Worm (Caenorhabditis elegans) whole organism, L4 larva: ENCODE data around the gene mtm-6.

Experiments used
- D1046.2 ChIP-seq: fragments of 200-800 bp; sonication (Bioruptor generic); IDR thresholded peaks from 2 replicates; pipeline ENCODE4 v1.3.6; 2022; ENCODE audit warnings: missing genetic modification characterization, missing compliant biosample characterization
- F37D6.2 ChIP-seq: sonication (generic microtip); optimal IDR thresholded peaks from 2 replicates; lab custom pipeline; 2016; ENCODE audit warnings: mild to moderate bottlenecking, missing genetic modification characterization, missing compliant biosample characterization
- F44E2.7 ChIP-seq: fragments of 200-800 bp; sonication (Bioruptor generic); IDR thresholded peaks from 2 replicates; pipeline ENCODE4 v2.1.2; 2022; ENCODE audit warnings: missing genetic modification characterization, missing compliant biosample characterization
- F49E8.2 ChIP-seq: sonication (generic microtip); optimal IDR thresholded peaks from 2 replicates; lab custom pipeline; 2016; ENCODE audit warnings: missing compliant biosample characterization, mild to moderate bottlenecking, missing genetic modification characterization, borderline replicate concordance
- T20F7.1 ChIP-seq: fragments of 200-800 bp; sonication (Bioruptor generic); optimal IDR thresholded peaks from 2 replicates; lab custom pipeline; 2018; ENCODE audit warnings: mild to moderate bottlenecking, missing genetic modification characterization, missing compliant biosample characterization
- Y48G9A.11 ChIP-seq: fragments of 200-800 bp; sonication (Bioruptor generic); IDR thresholded peaks from 2 replicates; pipeline ENCODE4 v1.3.6; 2022; ENCODE audit warnings: missing genetic modification reagents, missing genetic modification characterization, missing compliant biosample characterization
- ZK337.2 ChIP-seq: fragments of 200-800 bp; sonication (Bioruptor generic); IDR thresholded peaks from 2 replicates; pipeline ENCODE4 v1.3.6; 2022; ENCODE audit warnings: missing genetic modification reagents, missing genetic modification characterization, missing compliant biosample characterization
- ZK546.5 ChIP-seq, 2 experiments: sonication (generic microtip); optimal IDR thresholded peaks; 2 replicates each; lab custom pipeline; 2017; ENCODE audit warnings: missing biosample characterization in 2 of 2, missing genetic modification characterization in 2 of 2
- ama-1 ChIP-seq: fragments of 150-350 bp; optimal IDR thresholded peaks from 2 replicates; lab custom pipeline; 2014; ENCODE audit warnings: inconsistent platforms, mixed read lengths
- arid-1 ChIP-seq: fragments of 200-800 bp; sonication (Bioruptor generic); conservative IDR thresholded peaks from 2 replicates; pipeline ENCODE4 v1.3.6; 2022; ENCODE audit warnings: missing genetic modification reagents, missing genetic modification characterization, missing compliant biosample characterization
- ceh-28 ChIP-seq: fragments of 150-350 bp; optimal IDR thresholded peaks from 2 replicates; lab custom pipeline; 2014; ENCODE audit warnings: missing biosample characterization, missing genetic modification reagents, missing genetic modification characterization
- ceh-32 ChIP-seq: sonication (generic microtip); optimal IDR thresholded peaks from 2 replicates; lab custom pipeline; 2016; ENCODE audit warnings: mild to moderate bottlenecking, missing genetic modification characterization, missing compliant biosample characterization; ENCODE audit not compliant: poor library complexity
- ceh-44 ChIP-seq: fragments of 200-800 bp; sonication (Bioruptor generic); IDR thresholded peaks from 2 replicates; pipeline ENCODE4 v1.3.6; 2022; ENCODE audit warnings: missing genetic modification reagents, missing genetic modification characterization, missing compliant biosample characterization
- cey-2 ChIP-seq: sonication (generic microtip); optimal IDR thresholded peaks from 3 replicates; lab custom pipeline; 2017; ENCODE audit warnings: missing genetic modification characterization, mild to moderate bottlenecking, missing compliant biosample characterization, antibody characterized with exemption, borderline replicate concordance; ENCODE audit not compliant: insufficient read depth
- ctbp-1 ChIP-seq: fragments of 200-800 bp; sonication (Bioruptor generic); IDR thresholded peaks from 2 replicates; pipeline ENCODE4 v1.3.6; 2022; ENCODE audit warnings: missing genetic modification reagents, missing genetic modification characterization, missing compliant biosample characterization
- daf-12 ChIP-seq: fragments of 150-350 bp; optimal IDR thresholded peaks from 2 replicates; lab custom pipeline; 2014; ENCODE audit warnings: missing biosample characterization, missing genetic modification reagents, missing genetic modification characterization
- daf-16 ChIP-seq, 3 experiments: sonication (generic microtip); optimal IDR thresholded peaks; 2 replicates each; lab custom pipeline; 2016 to 2017; ENCODE audit warnings: missing genetic modification characterization in 3 of 3, missing genetic modification reagents in 3 of 3, mild to moderate bottlenecking in 2 of 3, missing compliant biosample characterization in 2 of 3, missing biosample characterization in 1 of 3, moderate library complexity in 1 of 3
- dmd-6 ChIP-seq: fragments of 200-800 bp; sonication (Bioruptor generic); IDR thresholded peaks from 2 replicates; pipeline ENCODE4 v1.3.6; 2022; ENCODE audit warnings: missing genetic modification reagents, missing genetic modification characterization, missing compliant biosample characterization
- dmd-8 ChIP-seq: fragments of 200-800 bp; sonication (Bioruptor generic); IDR thresholded peaks from 2 replicates; pipeline ENCODE4 v1.3.6; 2022; ENCODE audit warnings: missing genetic modification characterization, missing compliant biosample characterization
- duxl-1 ChIP-seq: sonication (generic microtip); optimal IDR thresholded peaks from 2 replicates; lab custom pipeline; 2016; ENCODE audit warnings: mild to moderate bottlenecking, missing genetic modification characterization, moderate library complexity, missing compliant biosample characterization; ENCODE audit not compliant: poor library complexity
- dve-1 ChIP-seq: sonication (generic microtip); optimal IDR thresholded peaks from 2 replicates; lab custom pipeline; 2017; ENCODE audit warnings: antibody characterized with exemption, mild to moderate bottlenecking, missing genetic modification characterization, missing compliant biosample characterization; ENCODE audit not compliant: insufficient read depth
- fkh-10 ChIP-seq: fragments of 150-350 bp; optimal IDR thresholded peaks from 2 replicates; lab custom pipeline; 2014; ENCODE audit warnings: missing biosample characterization, missing genetic modification reagents, missing genetic modification characterization
- fos-1 ChIP-seq: fragments of 150-350 bp; optimal IDR thresholded peaks from 2 replicates; lab custom pipeline; 2014; ENCODE audit warnings: missing biosample characterization, missing genetic modification characterization
- hlh-30 ChIP-seq: sonication (generic microtip); optimal IDR thresholded peaks from 2 replicates; lab custom pipeline; 2017; ENCODE audit warnings: antibody characterized with exemption, mild to moderate bottlenecking, missing genetic modification characterization, missing compliant biosample characterization; ENCODE audit not compliant: insufficient read depth
- jun-1 ChIP-seq: fragments of 150-350 bp; optimal IDR thresholded peaks from 2 replicates; lab custom pipeline; 2014; ENCODE audit warnings: missing biosample characterization, missing genetic modification reagents, missing genetic modification characterization
- lim-7 ChIP-seq: fragments of 200-800 bp; sonication (Bioruptor generic); IDR thresholded peaks from 2 replicates; pipeline ENCODE4 v1.3.6; 2022; ENCODE audit warnings: missing genetic modification characterization, missing compliant biosample characterization
- lin-38 ChIP-seq: fragments of 200-800 bp; sonication (Bioruptor generic); IDR thresholded peaks from 2 replicates; pipeline ENCODE4 v1.3.6; 2022; ENCODE audit warnings: missing genetic modification reagents, missing genetic modification characterization, missing compliant biosample characterization
- lin-39 ChIP-seq: fragments of 150-350 bp; optimal IDR thresholded peaks from 2 replicates; lab custom pipeline; 2014; ENCODE audit warnings: missing biosample characterization, missing genetic modification reagents, missing genetic modification characterization
- madf-5 ChIP-seq, 2 experiments: fragments of 200-800 bp; sonication (Bioruptor generic); IDR thresholded peaks; 2 replicates each; pipeline ENCODE4 v1.3.6; 2022; ENCODE audit warnings: missing compliant biosample characterization in 2 of 2, missing genetic modification characterization in 2 of 2
- madf-9 ChIP-seq: fragments of 200-800 bp; sonication (Bioruptor generic); conservative IDR thresholded peaks from 2 replicates; pipeline ENCODE4 v1.3.6; 2022; ENCODE audit warnings: missing genetic modification reagents, missing genetic modification characterization, missing compliant biosample characterization
- mdt-29 ChIP-seq: fragments of 200-800 bp; sonication (Bioruptor generic); IDR thresholded peaks from 2 replicates; pipeline ENCODE4 v1.3.6; 2022; ENCODE audit warnings: missing genetic modification reagents, missing genetic modification characterization, missing compliant biosample characterization
- mes-2 ChIP-seq: sonication (generic microtip); optimal IDR thresholded peaks from 2 replicates; lab custom pipeline; 2016; ENCODE audit warnings: missing genotype, mild to moderate bottlenecking, missing genetic modification characterization, missing compliant biosample characterization; ENCODE audit not compliant: poor library complexity, severe bottlenecking
- mxl-2 ChIP-seq: fragments of 200-800 bp; sonication (Bioruptor generic); conservative IDR thresholded peaks from 2 replicates; pipeline ENCODE4 v1.3.6; 2022; ENCODE audit warnings: missing genetic modification reagents, missing genetic modification characterization, missing compliant biosample characterization
- nhr-102 ChIP-seq: sonication (generic microtip); optimal IDR thresholded peaks from 2 replicates; lab custom pipeline; 2016; ENCODE audit warnings: mild to moderate bottlenecking, missing genetic modification characterization, moderate library complexity, missing compliant biosample characterization
- nhr-28 ChIP-seq: fragments of 150-350 bp; optimal IDR thresholded peaks from 2 replicates; lab custom pipeline; 2014; ENCODE audit warnings: missing biosample characterization, missing genetic modification characterization
- nhr-48 ChIP-seq: sonication (generic microtip); optimal IDR thresholded peaks from 2 replicates; lab custom pipeline; 2016; ENCODE audit warnings: mild to moderate bottlenecking, missing genetic modification characterization, missing compliant biosample characterization
- nhr-76 ChIP-seq: fragments of 150-350 bp; optimal IDR thresholded peaks from 2 replicates; lab custom pipeline; 2014; ENCODE audit warnings: missing biosample characterization, missing genetic modification characterization
- nhr-77 ChIP-seq: fragments of 150-350 bp; optimal IDR thresholded peaks from 2 replicates; lab custom pipeline; 2014; ENCODE audit warnings: missing biosample characterization, missing genetic modification characterization
- sdz-12 ChIP-seq: fragments of 200-800 bp; sonication (Bioruptor generic); optimal IDR thresholded peaks from 2 replicates; lab custom pipeline; 2018; ENCODE audit warnings: mild to moderate bottlenecking, missing genetic modification characterization, missing compliant biosample characterization
- skn-1 ChIP-seq: fragments of 150-350 bp; optimal IDR thresholded peaks from 2 replicates; lab custom pipeline; 2014; ENCODE audit warnings: missing biosample characterization, missing genetic modification characterization
- snpc-4 ChIP-seq: fragments of 150-350 bp; optimal IDR thresholded peaks from 2 replicates; lab custom pipeline; 2014; ENCODE audit warnings: missing biosample characterization, missing genetic modification characterization
- spr-1 ChIP-seq: sonication (generic microtip); optimal IDR thresholded peaks from 2 replicates; lab custom pipeline; 2016; ENCODE audit warnings: mild to moderate bottlenecking, missing genetic modification characterization, missing compliant biosample characterization
- spr-3 ChIP-seq: fragments of 200-800 bp; sonication (Bioruptor generic); optimal IDR thresholded peaks from 2 replicates; lab custom pipeline; 2018; ENCODE audit warnings: mild to moderate bottlenecking, missing genetic modification characterization, missing compliant biosample characterization
- tag-97 ChIP-seq: fragments of 200-800 bp; sonication (Bioruptor generic); IDR thresholded peaks from 2 replicates; pipeline ENCODE4 v1.3.6; 2022; ENCODE audit warnings: missing genetic modification characterization, missing compliant biosample characterization
- unc-62 ChIP-seq, 3 experiments: fragments of 150-350 bp in 1 of 3; sonication (generic microtip); optimal IDR thresholded peaks in 2 of 3; peaks in 1 of 3; 1 replicate in 1 of 3; 2 replicates in 2 of 3; lab custom pipeline; 2014 to 2017; ENCODE audit warnings: missing biosample characterization in 3 of 3, missing genetic modification characterization in 3 of 3, missing genetic modification reagents in 3 of 3, missing genotype in 1 of 3
- zfp-2 ChIP-seq: sonication (generic microtip); optimal IDR thresholded peaks from 2 replicates; lab custom pipeline; 2016; ENCODE audit warnings: mild to moderate bottlenecking, missing genetic modification characterization, missing compliant biosample characterization
- zip-11 ChIP-seq: fragments of 200-800 bp; sonication (Bioruptor generic); IDR thresholded peaks from 2 replicates; pipeline ENCODE4 v1.3.6; 2022; ENCODE audit warnings: missing genetic modification characterization, missing compliant biosample characterization
- zip-2 ChIP-seq: fragments of 150-350 bp; optimal IDR thresholded peaks from 2 replicates; lab custom pipeline; 2014; ENCODE audit warnings: missing biosample characterization, missing genetic modification characterization
- ztf-7 ChIP-seq: fragments of 150-350 bp; optimal IDR thresholded peaks from 2 replicates; lab custom pipeline; 2014; ENCODE audit warnings: missing biosample characterization, missing genetic modification characterization

Gene mtm-6

DNA sequence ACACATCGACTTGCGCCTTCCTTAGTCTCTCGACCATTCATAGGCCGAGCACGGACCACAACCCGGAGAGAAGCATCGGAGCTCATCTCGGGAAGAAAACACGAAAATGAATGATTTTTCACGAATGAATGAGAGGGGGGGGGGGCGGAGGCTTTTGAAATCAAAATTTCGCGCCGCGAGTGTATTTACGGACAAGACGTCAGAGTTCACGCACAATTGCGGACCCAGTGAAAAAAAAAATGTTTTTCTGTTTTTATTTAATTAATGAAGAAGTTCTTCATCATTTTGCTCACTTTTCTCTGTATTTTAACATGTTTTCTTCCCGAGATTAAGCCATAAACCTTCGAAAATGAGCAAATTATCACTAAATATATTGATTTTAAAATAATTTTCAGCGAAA, 39.8 kb upstream of the mtm-6 start, which contains the start of the genes klp-19 and slc-36.1 (continued):
- no peak for TF ChIP-seq Y48G9A.11 (GFP tag; lab: Robert Waterston, UW)

- peak; percentile 69 for TF ChIP-seq hlh-30 (tag; lab: Kevin White, UChicago)
- TF ChIP-seq dmd-8: no peak
- TF ChIP-seq daf-12 (tag; lab: Kevin White, UChicago): no peak
- TF ChIP-seq D1046.2 (GFP tag; lab: Robert Waterston, UW): no peak
- peak; percentile 66 for TF ChIP-seq dve-1 (tag; lab: Kevin White, UChicago)
- no peak for TF ChIP-seq lin-39 (tag; lab: Kevin White, UChicago)
- TF ChIP-seq nhr-102 (tag; lab: Kevin White, UChicago): no peak
- no peak for TF ChIP-seq jun-1
- no peak for TF ChIP-seq skn-1 (tag; lab: Kevin White, UChicago)
- no peak for TF ChIP-seq lim-7 (GFP tag; lab: Robert Waterston, UW)
- peak; percentile 67 for TF ChIP-seq nhr-77
- no peak for TF ChIP-seq daf-16 (GFP tag; optimal IDR thresholded peaks at IDR 0.05; lab: Kevin White, UChicago)
- peak; percentile 83 for TF ChIP-seq daf-16 (tag; optimal IDR thresholded peaks at IDR 0.05; lab: Kevin White, UChicago)
- no peak for TF ChIP-seq unc-62 (GFP tag; optimal IDR thresholded peaks at IDR 0.05 in 1 of 2; lab: Kevin White, UChicago)
- TF ChIP-seq unc-62 (tag; optimal IDR thresholded peaks at IDR 0.05; lab: Kevin White, UChicago): no peak
- no peak for TF ChIP-seq spr-3 (GFP tag; lab: Kevin White, UChicago)
- no peak for TF ChIP-seq snpc-4 (tag; lab: Kevin White, UChicago)
- no peak for TF ChIP-seq zip-11
- no peak for TF ChIP-seq ama-1 (lab: Kevin White, UChicago)
- TF ChIP-seq madf-9: no peak
- TF ChIP-seq tag-97 (GFP tag; lab: Robert Waterston, UW): no peak
- TF ChIP-seq fos-1: no peak
- TF ChIP-seq dmd-6 (GFP tag; lab: Robert Waterston, UW): no peak
- no peak for TF ChIP-seq ZK337.2 (GFP tag; lab: Robert Waterston, UW)
- no peak for TF ChIP-seq ceh-44 (GFP tag; lab: Robert Waterston, UW)
- TF ChIP-seq nhr-28 (tag; lab: Kevin White, UChicago): peak; percentile 40
- TF ChIP-seq nhr-76 (tag; lab: Kevin White, UChicago): no peak
- no peak for TF ChIP-seq sdz-12 (GFP tag; lab: Kevin White, UChicago)
- no peak for TF ChIP-seq ceh-32 (tag; lab: Kevin White, UChicago)
- TF ChIP-seq spr-1 (tag; lab: Kevin White, UChicago): no peak
- TF ChIP-seq nhr-48 (tag; lab: Kevin White, UChicago): no peak
- TF ChIP-seq ceh-28 (tag; lab: Kevin White, UChicago): no peak
- TF ChIP-seq T20F7.1 (GFP tag; lab: Kevin White, UChicago): no peak
- TF ChIP-seq cey-2 (tag; lab: Kevin White, UChicago): no peak
- no peak for TF ChIP-seq arid-1 (GFP tag; lab: Robert Waterston, UW)
- no peak for TF ChIP-seq F37D6.2 (tag; lab: Kevin White, UChicago)
- no peak for TF ChIP-seq lin-38 (GFP tag; lab: Robert Waterston, UW)
- TF ChIP-seq duxl-1 (tag; lab: Kevin White, UChicago): no peak
- no peak for TF ChIP-seq F44E2.7 (GFP tag; lab: Robert Waterston, UW)
- no peak for TF ChIP-seq mes-2 (tag; lab: Kevin White, UChicago)
- TF ChIP-seq mxl-2 (GFP tag; lab: Robert Waterston, UW): no peak
- no peak for TF ChIP-seq zip-2 (tag; lab: Kevin White, UChicago)
- no peak for TF ChIP-seq fkh-10 (GFP tag; lab: Kevin White, UChicago)
- no peak for TF ChIP-seq ctbp-1 (GFP tag; lab: Robert Waterston, UW)
- TF ChIP-seq ZK546.5 (tag; optimal IDR thresholded peaks at IDR 0.05; lab: Kevin White, UChicago): no peak
- TF ChIP-seq zfp-2: no peak
- no peak for TF ChIP-seq madf-5 (GFP tag; IDR thresholded peaks at IDR 0.05; lab: Robert Waterston, UW)
- no peak for TF ChIP-seq mdt-29 (GFP tag; lab: Robert Waterston, UW)
- no peak for TF ChIP-seq ztf-7
- TF ChIP-seq F49E8.2 (tag; lab: Kevin White, UChicago): no peak
Measured at ce11 chrIII:13310552-13310951, 36.3 kb upstream of the mtm-6 start.
